Worm (Caenorhabditis elegans) whole organism, late embryonic: ENCODE measurements around the gene kvs-1.

Source experiments
- C08G9.2 ChIP-seq: sonication (generic microtip); optimal IDR thresholded peaks from 2 replicates; lab custom pipeline; 2016; ENCODE audit warnings: mild to moderate bottlenecking, missing genetic modification characterization, moderate library complexity, missing compliant biosample characterization
- K09A11.1 ChIP-seq: sonication (generic microtip); optimal IDR thresholded peaks from 2 replicates; lab custom pipeline; 2017; ENCODE audit warnings: antibody characterized with exemption, mild to moderate bottlenecking, missing genetic modification characterization, missing compliant biosample characterization; ENCODE audit not compliant: insufficient read depth
- T23F11.4 ChIP-seq: fragments of 200-800 bp; sonication (Bioruptor generic); optimal IDR thresholded peaks from 2 replicates; lab custom pipeline; 2018; ENCODE audit warnings: mild to moderate bottlenecking, missing genetic modification characterization, missing compliant biosample characterization
- ama-1 ChIP-seq: fragments of 150-350 bp; optimal IDR thresholded peaks from 2 replicates; lab custom pipeline; 2014
- ceh-14 ChIP-seq: sonication (generic microtip); optimal IDR thresholded peaks from 2 replicates; lab custom pipeline; 2016; ENCODE audit warnings: missing genotype, missing genetic modification characterization, missing compliant biosample characterization
- ceh-19 ChIP-seq: fragments of 200-800 bp; sonication (Bioruptor generic); optimal IDR thresholded peaks from 2 replicates; lab custom pipeline; 2018; ENCODE audit warnings: mild to moderate bottlenecking, missing genetic modification characterization, missing compliant biosample characterization
- ceh-2 ChIP-seq: sonication (generic microtip); optimal IDR thresholded peaks from 2 replicates; lab custom pipeline; 2016; ENCODE audit warnings: missing genotype, missing genetic modification characterization, missing compliant biosample characterization
- ceh-22 ChIP-seq: sonication (generic microtip); optimal IDR thresholded peaks from 2 replicates; lab custom pipeline; 2017; ENCODE audit warnings: missing biosample characterization, missing genetic modification characterization
- ceh-31 ChIP-seq: sonication (generic microtip); optimal IDR thresholded peaks from 2 replicates; lab custom pipeline; 2016; ENCODE audit warnings: missing genetic modification characterization, missing compliant biosample characterization
- ceh-45 ChIP-seq: fragments of 200-800 bp; sonication (Bioruptor generic); IDR thresholded peaks from 2 replicates; pipeline ENCODE4 v1.3.6; 2022; ENCODE audit warnings: missing genetic modification reagents, missing genetic modification characterization, missing compliant biosample characterization
- ceh-6 ChIP-seq: fragments of 200-800 bp; sonication (Bioruptor generic); optimal IDR thresholded peaks from 2 replicates; lab custom pipeline; 2018; ENCODE audit warnings: mild to moderate bottlenecking, missing genetic modification characterization, missing compliant biosample characterization
- dmd-4 ChIP-seq: sonication (generic microtip); optimal IDR thresholded peaks from 2 replicates; lab custom pipeline; 2016; ENCODE audit warnings: borderline replicate concordance, missing genetic modification characterization, missing compliant biosample characterization
- dve-1 ChIP-seq: sonication (generic microtip); optimal IDR thresholded peaks from 2 replicates; lab custom pipeline; 2017; ENCODE audit warnings: antibody characterized with exemption, mild to moderate bottlenecking, missing genetic modification characterization, missing compliant biosample characterization
- eyg-1 ChIP-seq: sonication (generic microtip); optimal IDR thresholded peaks from 2 replicates; lab custom pipeline; 2016; ENCODE audit warnings: missing genotype, missing genetic modification characterization, missing compliant biosample characterization
- fkh-6 ChIP-seq: sonication (generic microtip); optimal IDR thresholded peaks from 2 replicates; lab custom pipeline; 2016; ENCODE audit warnings: missing genetic modification characterization, missing compliant biosample characterization
- gmeb-2 ChIP-seq: sonication (generic microtip); optimal IDR thresholded peaks from 2 replicates; lab custom pipeline; 2016; ENCODE audit warnings: missing genetic modification characterization, inconsistent platforms, missing compliant biosample characterization
- hlh-13 ChIP-seq: fragments of 200-800 bp; sonication (Bioruptor generic); optimal IDR thresholded peaks from 2 replicates; lab custom pipeline; 2018; ENCODE audit warnings: mild to moderate bottlenecking, missing genetic modification characterization, missing compliant biosample characterization
- hlh-15 ChIP-seq: sonication (generic microtip); optimal IDR thresholded peaks from 2 replicates; lab custom pipeline; 2016; ENCODE audit warnings: missing genetic modification characterization, missing compliant biosample characterization
- hlh-30 ChIP-seq: sonication (generic microtip); optimal IDR thresholded peaks from 2 replicates; lab custom pipeline; 2017; ENCODE audit warnings: antibody characterized with exemption, missing genetic modification characterization, missing compliant biosample characterization; ENCODE audit not compliant: insufficient read depth
- hlh-6 ChIP-seq: sonication (generic microtip); optimal IDR thresholded peaks from 2 replicates; lab custom pipeline; 2016; ENCODE audit warnings: missing genotype, missing genetic modification characterization, missing compliant biosample characterization
- lin-11 ChIP-seq: fragments of 200-800 bp; sonication (Bioruptor generic); optimal IDR thresholded peaks from 2 replicates; lab custom pipeline; 2018; ENCODE audit warnings: mild to moderate bottlenecking, missing genetic modification characterization, missing compliant biosample characterization
- madf-2 ChIP-seq: sonication (generic microtip); optimal IDR thresholded peaks from 2 replicates; lab custom pipeline; 2017; ENCODE audit warnings: missing genetic modification characterization, missing compliant biosample characterization
- mec-3 ChIP-seq: sonication (generic microtip); optimal IDR thresholded peaks from 2 replicates; lab custom pipeline; 2016; ENCODE audit warnings: borderline replicate concordance, missing genetic modification characterization, missing compliant biosample characterization
- nfya-1 ChIP-seq: sonication (generic microtip); optimal IDR thresholded peaks from 2 replicates; lab custom pipeline; 2017; ENCODE audit warnings: missing genetic modification characterization, mild to moderate bottlenecking, missing compliant biosample characterization, antibody characterized with exemption, moderate library complexity
- nhr-11 ChIP-seq: fragments of 150-350 bp; optimal IDR thresholded peaks from 2 replicates; lab custom pipeline; 2014; ENCODE audit warnings: missing biosample characterization, missing genetic modification characterization
- nhr-232 ChIP-seq: sonication (generic microtip); optimal IDR thresholded peaks from 2 replicates; lab custom pipeline; 2016; ENCODE audit warnings: missing genetic modification characterization, missing compliant biosample characterization
- npax-4 ChIP-seq: sonication (generic microtip); optimal IDR thresholded peaks from 2 replicates; lab custom pipeline; 2016; ENCODE audit warnings: missing genetic modification characterization, missing compliant biosample characterization
- odd-2 ChIP-seq: sonication (generic microtip); optimal IDR thresholded peaks from 2 replicates; lab custom pipeline; 2017; ENCODE audit warnings: antibody characterized with exemption, mild to moderate bottlenecking, missing genetic modification characterization, missing compliant biosample characterization
- pag-3 ChIP-seq: sonication (generic microtip); optimal IDR thresholded peaks from 2 replicates; lab custom pipeline; 2016; ENCODE audit warnings: missing compliant biosample characterization, missing genetic modification characterization, borderline replicate concordance
- pat-9 ChIP-seq: fragments of 200-800 bp; sonication (Bioruptor generic); optimal IDR thresholded peaks from 2 replicates; lab custom pipeline; 2018; ENCODE audit warnings: mild to moderate bottlenecking, missing genetic modification characterization, moderate library complexity, missing compliant biosample characterization
- pha-4 ChIP-seq: fragments of 150-350 bp; optimal IDR thresholded peaks from 2 replicates; lab custom pipeline; 2018; ENCODE audit warnings: missing biosample characterization, missing genetic modification reagents, missing genetic modification characterization
- pros-1 ChIP-seq: fragments of 150-350 bp; optimal IDR thresholded peaks from 2 replicates; lab custom pipeline; 2014; ENCODE audit warnings: missing biosample characterization, missing genetic modification reagents, missing genetic modification characterization
- ref-2 ChIP-seq: sonication (generic microtip); optimal IDR thresholded peaks from 2 replicates; lab custom pipeline; 2016; ENCODE audit warnings: missing genetic modification characterization, missing compliant biosample characterization
- sdc-2 ChIP-seq: sonication (generic microtip); optimal IDR thresholded peaks from 2 replicates; lab custom pipeline; 2016; ENCODE audit warnings: missing genotype, missing genetic modification characterization, missing compliant biosample characterization
- tbx-7 ChIP-seq: sonication (generic microtip); optimal IDR thresholded peaks from 2 replicates; lab custom pipeline; 2016; ENCODE audit warnings: missing genotype, missing genetic modification characterization, missing compliant biosample characterization
- ttx-3 ChIP-seq: sonication (generic microtip); optimal IDR thresholded peaks from 2 replicates; lab custom pipeline; 2016; ENCODE audit warnings: missing genetic modification reagents, missing genetic modification characterization, missing compliant biosample characterization
- unc-42 ChIP-seq: sonication (generic microtip); optimal IDR thresholded peaks from 2 replicates; lab custom pipeline; 2016; ENCODE audit warnings: missing genotype, missing genetic modification characterization, missing compliant biosample characterization
- unc-86 ChIP-seq: sonication (generic microtip); optimal IDR thresholded peaks from 2 replicates; lab custom pipeline; 2016; ENCODE audit warnings: missing genetic modification characterization, missing compliant biosample characterization

Gene kvs-1

DNA sequence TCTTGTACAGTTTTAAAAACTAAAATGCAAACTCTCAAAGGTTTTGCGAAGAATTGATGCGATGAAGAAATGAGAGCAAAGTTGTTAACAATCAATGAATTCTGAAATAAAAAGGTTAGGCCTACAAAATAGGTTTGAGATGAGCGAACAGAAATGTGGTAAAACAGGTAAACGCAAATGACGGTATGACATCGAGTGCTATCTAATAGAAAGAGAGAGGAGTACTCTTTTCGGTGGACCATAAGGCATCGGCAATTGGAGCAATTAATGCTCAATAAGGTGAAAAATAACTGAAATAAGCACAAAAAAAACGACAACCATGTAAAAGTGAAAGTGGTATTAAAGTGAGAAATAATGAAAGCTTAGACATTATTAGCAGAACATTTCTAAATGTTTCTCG, 29.2 kb upstream of the kvs-1 start, which contains the start of gene set-12:
Gene set-12 (minus strand): TSS at position 101 of the 400 bp plus-strand sequence.
- no peak for TF ChIP-seq tbx-7 (tag; lab: Kevin White, UChicago)
- no peak for TF ChIP-seq hlh-15 (tag; lab: Kevin White, UChicago)
- TF ChIP-seq K09A11.1 (tag; lab: Kevin White, UChicago): no peak
- no peak for TF ChIP-seq hlh-30 (tag; lab: Kevin White, UChicago)
- TF ChIP-seq ttx-3 (tag; lab: Kevin White, UChicago): no peak
- TF ChIP-seq pha-4: no peak
- no peak for TF ChIP-seq C08G9.2 (tag; lab: Kevin White, UChicago)
- no peak for TF ChIP-seq pat-9 (tag; lab: Kevin White, UChicago)
- TF ChIP-seq, all 69 proteins: peak for 0

DNA sequence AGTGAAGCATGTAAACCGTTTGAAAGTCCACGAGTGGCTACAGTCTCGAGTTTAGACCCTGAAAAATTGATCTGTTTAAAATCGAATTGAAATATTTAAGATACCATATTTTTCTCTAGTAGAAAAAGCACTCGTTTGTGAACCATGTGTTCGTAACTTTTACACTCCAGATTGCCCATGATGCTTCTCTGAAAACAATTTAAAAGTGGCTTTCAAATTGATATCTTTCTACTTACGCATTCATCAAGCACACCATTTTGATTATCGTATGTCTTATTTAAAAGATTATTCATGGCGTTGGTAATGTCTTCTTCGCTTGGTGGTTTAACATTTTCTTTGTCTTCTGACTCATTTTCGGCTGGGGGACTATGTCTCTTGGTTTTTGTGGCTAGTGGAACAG, 26.6 kb upstream of the kvs-1 start:
- no peak for TF ChIP-seq lin-11 (tag; lab: Kevin White, UChicago)
- TF ChIP-seq ceh-45: no peak
- TF ChIP-seq hlh-13 (GFP tag; lab: Kevin White, UChicago): no peak
- no peak for TF ChIP-seq nfya-1 (tag; lab: Kevin White, UChicago)
- TF ChIP-seq pag-3 (tag; lab: Kevin White, UChicago): no peak
- TF ChIP-seq T23F11.4 (GFP tag; lab: Kevin White, UChicago): no peak
- TF ChIP-seq eyg-1 (tag; lab: Kevin White, UChicago): no peak
- no peak for TF ChIP-seq dmd-4
- TF ChIP-seq nhr-232 (tag; lab: Kevin White, UChicago): no peak
- no peak for TF ChIP-seq unc-42
- TF ChIP-seq ref-2 (tag; lab: Kevin White, UChicago): no peak
- TF ChIP-seq ceh-14 (tag; lab: Kevin White, UChicago): no peak
- TF ChIP-seq, all 69 proteins: peak for 0

- TF ChIP-seq fkh-6 (tag; lab: Kevin White, UChicago) (no peak), ceh-19 (GFP tag; lab: Kevin White, UChicago) (no peak), hlh-15 (tag; lab: Kevin White, UChicago) (no peak)
Observed at ce11 chrX:7727601-7728000, 20.7 kb upstream of the kvs-1 start, which contains the start of gene vit-1. Gene vit-1, plus strand, starts transcription at chrX:7727889.

DNA sequence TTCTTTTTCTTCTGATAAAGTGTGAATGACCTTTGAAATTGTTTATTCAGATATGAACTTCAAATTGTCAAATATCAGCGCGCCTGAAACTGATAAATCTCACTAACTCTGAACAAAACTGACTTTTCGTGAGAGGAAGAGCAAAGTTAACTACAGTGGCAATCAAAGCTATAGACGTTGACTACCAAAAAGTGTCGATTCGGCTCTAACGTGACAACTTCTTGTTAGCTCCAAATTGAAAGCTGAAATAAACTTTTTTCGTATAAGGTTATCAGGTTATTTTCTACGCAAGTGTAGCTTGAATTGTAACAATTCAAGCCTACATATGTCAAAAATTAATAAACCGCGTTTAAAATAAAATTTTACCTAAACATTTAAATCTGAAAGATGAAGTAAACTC, 19.4 kb upstream of the kvs-1 start:
- TF ChIP-seq gmeb-2 (tag; lab: Kevin White, UChicago) (no peak), pag-3 (tag; lab: Kevin White, UChicago) (no peak), ceh-2 (tag; lab: Kevin White, UChicago) (no peak), ama-1 (lab: Kevin White, UChicago) (no peak), madf-2 (tag; lab: Kevin White, UChicago) (no peak)

DNA sequence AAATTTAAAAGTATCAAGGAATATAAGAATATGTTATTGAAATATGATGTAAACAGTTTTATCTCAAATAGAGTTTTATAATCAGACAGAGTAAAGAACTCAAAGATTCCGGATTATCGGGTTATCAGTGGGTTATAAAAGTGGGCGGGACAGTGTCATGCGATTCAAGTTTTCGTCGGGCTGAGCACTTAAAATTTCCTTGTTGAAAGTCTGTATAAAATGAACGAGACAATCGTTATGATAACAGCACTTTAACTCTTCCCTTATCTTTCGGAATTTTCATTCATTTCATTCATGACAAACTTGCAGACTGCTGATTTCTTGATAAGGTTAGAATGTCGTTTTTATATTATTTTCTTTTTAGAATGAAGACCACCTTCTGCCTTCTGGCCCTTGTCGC, 18.7 kb upstream of the kvs-1 start, which contains the start of gene spp-14:
Gene spp-14 (plus strand): TSS at position 365 of the 400 bp plus-strand sequence.
- TF ChIP-seq mec-3 (tag; lab: Kevin White, UChicago) (no peak), npax-4 (no peak)

ce11 chrX:7724099-7724498, 17.2 kb upstream of the kvs-1 start:
- TF ChIP-seq nhr-11 (no peak), gmeb-2 (tag; lab: Kevin White, UChicago) (no peak), pros-1 (no peak), dve-1 (no peak), eyg-1 (tag; lab: Kevin White, UChicago) (no peak), ttx-3 (tag; lab: Kevin White, UChicago) (no peak), sdc-2 (tag; lab: Kevin White, UChicago) (no peak), odd-2 (tag; lab: Kevin White, UChicago) (no peak), ceh-31 (tag; lab: Kevin White, UChicago) (no peak), ceh-6 (GFP tag; lab: Kevin White, UChicago) (no peak), ceh-22 (tag; lab: Kevin White, UChicago) (no peak), pag-3 (tag; lab: Kevin White, UChicago) (no peak), fkh-6 (tag; lab: Kevin White, UChicago) (no peak), hlh-6 (no peak), unc-86 (no peak), hlh-13 (GFP tag; lab: Kevin White, UChicago) (no peak), madf-2 (tag; lab: Kevin White, UChicago) (no peak), lin-11 (tag; lab: Kevin White, UChicago) (no peak)
